Worm (Caenorhabditis elegans): ENCODE results near the gene unc-104.
A peak's percentile ranks its signal among the peaks of the same experiment; 100 is the strongest.

The unc-104 gene

DNA sequence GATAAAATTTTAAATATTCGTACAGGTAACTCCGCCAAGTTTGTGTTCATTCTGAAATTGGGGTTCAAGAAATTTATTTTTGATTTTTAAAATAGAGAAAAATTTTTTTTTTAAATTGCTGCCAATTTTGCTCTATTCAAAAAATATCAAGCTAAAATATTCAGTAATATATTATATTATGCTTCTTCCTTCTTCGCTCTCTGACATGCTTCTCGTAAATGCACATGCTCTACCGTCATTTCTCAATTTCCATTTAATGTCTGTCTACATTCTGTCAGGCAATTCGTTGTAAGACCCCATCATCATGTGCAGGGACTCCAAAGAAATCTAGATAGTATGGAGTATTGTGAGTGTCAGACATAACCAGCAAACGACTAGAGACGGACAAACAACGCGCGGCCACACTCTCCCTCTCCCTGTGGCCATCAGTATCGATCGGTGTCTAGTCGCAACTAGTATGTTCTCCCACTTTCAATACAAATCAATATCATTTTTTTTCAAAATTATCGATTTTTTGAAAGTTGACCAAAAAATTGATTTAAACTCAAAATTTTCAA is 43.5 kb upstream of the unc-104 start, which contains the start of the genes malt-1 and ceh-38 (continued):
- TF ChIP-seq elt-2 (tag; optimal IDR thresholded peaks at IDR 0.05): peak; percentile 51
- TF ChIP-seq ceh-45 (GFP tag; IDR thresholded peaks at IDR 0.05): no peak
- no peak for TF ChIP-seq tbx-7 (tag; optimal IDR thresholded peaks at IDR 0.05)
- no peak for TF ChIP-seq zip-5 (tag; optimal IDR thresholded peaks at IDR 0.05)
- TF ChIP-seq lim-6 (tag; optimal IDR thresholded peaks at IDR 0.05): no peak
- TF ChIP-seq fax-1 (tag; optimal IDR thresholded peaks at IDR 0.05): no peak
- no peak for TF ChIP-seq F13H6.1 (tag; optimal IDR thresholded peaks at IDR 0.05)
- peak; percentile 47 for TF ChIP-seq unc-86 (tag; optimal IDR thresholded peaks at IDR 0.05)
- TF ChIP-seq fkh-6 (tag; optimal IDR thresholded peaks at IDR 0.05): no peak
- no peak for TF ChIP-seq nhr-232 (tag; optimal IDR thresholded peaks at IDR 0.05)
- no peak for TF ChIP-seq sdc-2 (tag; optimal IDR thresholded peaks at IDR 0.05)
- peak; percentile 20 for TF ChIP-seq madf-2 (tag; optimal IDR thresholded peaks at IDR 0.05)
- no peak for TF ChIP-seq ahr-1 (tag; optimal IDR thresholded peaks at IDR 0.05)
- no peak for TF ChIP-seq C08G9.2 (tag; optimal IDR thresholded peaks at IDR 0.05)
- peak; percentile 47 for TF ChIP-seq ceh-6 (GFP tag; optimal IDR thresholded peaks at IDR 0.05)
- TF ChIP-seq ceh-9 (tag; optimal IDR thresholded peaks at IDR 0.05): no peak
- TF ChIP-seq hlh-6 (tag; optimal IDR thresholded peaks at IDR 0.05): no peak
- peak; percentile 100 for TF ChIP-seq ceh-48 (tag; optimal IDR thresholded peaks at IDR 0.05)
- no peak for TF ChIP-seq lin-11 (tag; optimal IDR thresholded peaks at IDR 0.05)
- no peak for TF ChIP-seq pat-9 (tag; optimal IDR thresholded peaks at IDR 0.05)

DNA sequence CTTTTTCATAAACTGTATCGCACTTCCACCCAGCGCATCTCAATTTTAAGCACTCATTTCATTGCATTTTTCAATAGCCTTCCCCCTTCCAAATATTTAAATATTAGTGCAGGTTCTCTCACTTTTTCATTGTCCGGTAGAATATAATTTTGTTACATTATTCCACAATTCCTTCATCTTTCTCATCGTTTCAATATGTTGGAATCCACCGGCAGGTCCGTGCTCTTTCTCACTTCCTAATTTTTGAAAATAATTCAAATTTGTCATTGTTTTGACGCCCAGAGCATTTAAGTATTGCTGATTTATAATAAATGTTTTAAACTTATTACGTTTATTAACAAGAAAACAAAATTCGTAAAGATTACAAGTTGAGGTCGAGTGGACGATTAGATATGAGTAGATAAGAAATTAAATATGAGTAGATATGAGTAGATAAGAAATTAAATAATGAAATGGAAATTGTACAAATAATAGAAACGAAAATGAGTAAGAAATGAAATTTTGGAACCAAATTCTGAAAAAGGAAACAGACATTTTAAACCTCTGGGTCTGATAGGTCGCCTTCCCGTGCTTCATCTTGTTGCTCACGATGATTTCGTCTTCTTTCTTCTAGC is 39.6 kb upstream of the unc-104 start:
- TF ChIP-seq pha-4 (tag; optimal IDR thresholded peaks at IDR 0.05): no peak
- peak; percentile 55 for TF ChIP-seq elt-2 (tag; optimal IDR thresholded peaks at IDR 0.05)

DNA sequence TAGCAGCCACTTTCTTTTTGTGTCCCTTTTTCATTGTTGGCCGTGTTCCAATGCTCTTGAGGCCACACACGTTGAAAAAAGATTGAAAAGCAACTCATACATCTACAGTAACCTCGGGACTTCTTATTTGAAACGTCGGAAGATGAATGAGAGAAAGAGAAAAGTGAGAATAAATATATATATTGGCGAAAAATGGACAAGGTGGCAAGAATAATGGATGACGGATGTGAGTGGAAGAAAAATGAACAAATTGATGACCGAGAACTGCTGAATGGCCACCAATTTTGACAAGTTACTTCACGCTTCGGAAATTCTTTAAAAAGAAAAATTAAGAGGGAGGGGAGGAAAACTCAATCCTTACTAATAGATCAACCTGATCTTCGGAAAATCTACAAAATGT is 36.7 kb upstream of the unc-104 start:
- TF ChIP-seq F13H6.1 (tag; optimal IDR thresholded peaks at IDR 0.05) (no peak), fkh-10 (GFP tag; optimal IDR thresholded peaks at IDR 0.05) (no peak), lim-6 (tag; optimal IDR thresholded peaks at IDR 0.05) (no peak), C08G9.2 (tag; optimal IDR thresholded peaks at IDR 0.05) (no peak), lin-11 (tag; optimal IDR thresholded peaks at IDR 0.05) (no peak), zip-5 (tag; optimal IDR thresholded peaks at IDR 0.05) (no peak), ceh-2 (tag; optimal IDR thresholded peaks at IDR 0.05) (no peak), odd-2 (tag; optimal IDR thresholded peaks at IDR 0.05) (no peak), nfya-1 (tag; optimal IDR thresholded peaks at IDR 0.05) (no peak), pha-2 (tag; optimal IDR thresholded peaks at IDR 0.05) (no peak), hlh-13 (GFP tag; optimal IDR thresholded peaks at IDR 0.05) (no peak), hlh-30 (tag; optimal IDR thresholded peaks at IDR 0.05; ENCODE audit: insufficient read depth) (no peak), ceh-14 (tag; optimal IDR thresholded peaks at IDR 0.05) (no peak)

DNA sequence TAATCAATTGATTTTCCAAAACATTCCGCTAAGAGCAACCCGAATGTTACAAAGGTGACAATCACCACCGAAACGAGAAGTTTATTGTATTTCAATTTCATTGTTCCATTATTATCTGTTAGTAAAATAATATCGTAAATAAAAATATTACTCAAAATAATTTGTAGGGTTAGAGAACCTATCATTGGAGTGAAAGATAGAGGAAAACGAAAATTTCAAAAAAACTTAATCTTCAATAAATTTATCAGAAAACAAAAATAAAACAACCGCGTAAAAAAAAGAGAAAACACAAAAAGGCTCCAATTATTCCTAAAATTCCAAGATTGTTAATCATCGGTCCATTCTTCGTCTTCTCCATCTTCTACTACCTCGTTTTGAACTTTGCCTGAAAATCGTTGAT is 29.2 kb upstream of the unc-104 start, which contains the start of gene tra-2:
Gene tra-2, minus strand, starts transcription at position 101 of the 400 bp plus-strand sequence.
- TF ChIP-seq hlh-8 (tag; optimal IDR thresholded peaks at IDR 0.05): no peak
- TF ChIP-seq ceh-48 (tag; optimal IDR thresholded peaks at IDR 0.05): no peak
- TF ChIP-seq pat-9 (tag; optimal IDR thresholded peaks at IDR 0.05): no peak
- TF ChIP-seq C08G9.2 (tag; optimal IDR thresholded peaks at IDR 0.05): no peak

DNA sequence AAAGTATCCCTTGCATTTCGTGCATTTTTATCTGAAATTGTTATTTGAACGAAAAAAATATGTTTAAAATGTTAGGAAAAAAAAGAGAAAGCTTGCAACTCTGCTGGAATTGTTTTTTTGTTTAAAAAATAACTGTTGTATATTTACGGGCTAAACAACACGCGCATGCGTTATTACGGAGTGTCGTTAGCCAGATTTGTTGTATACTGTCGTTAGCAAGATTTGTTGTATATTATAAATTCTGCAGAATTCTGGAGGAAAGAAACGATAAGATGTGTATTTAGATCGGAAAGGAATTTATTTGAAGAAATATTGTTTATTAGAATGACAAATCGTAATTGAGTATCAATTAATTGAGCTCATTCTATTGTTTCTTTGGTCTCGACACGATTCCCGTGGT is 27.2 kb upstream of the unc-104 start, which contains the start of gene eif-2Bgamma:
Gene eif-2Bgamma, minus strand, starts transcription at position 31 of the 400 bp plus-strand sequence.
- no peak for TF ChIP-seq syd-9 (tag; optimal IDR thresholded peaks at IDR 0.05)
- peak; percentile 2 for TF ChIP-seq nfya-1 (tag; optimal IDR thresholded peaks at IDR 0.05)

Data from whole organism, late embryonic.